Fruit fly (Drosophila melanogaster) whole organism, embryonic: ENCODE data around the gene CG9205.

ENCODE experiments used
- CG10959 ChIP-seq: fragments of 200-800 bp; sonication (Bioruptor generic); IDR thresholded peaks from 2 replicates; pipeline ENCODE4 v1.3.6; 2022; ENCODE audit warnings: missing biosample characterization, missing genetic modification characterization
- CG11560 ChIP-seq: fragments of 200-800 bp; sonication (Bioruptor generic); IDR thresholded peaks from 3 replicates; pipeline ENCODE4 v1.3.6; 2022; ENCODE audit warnings: missing biosample characterization, missing genetic modification characterization
- CG12104 ChIP-seq: fragments of 200-800 bp; sonication (Bioruptor generic); optimal IDR thresholded peaks from 3 replicates; lab custom pipeline; 2016; ENCODE audit warnings: missing biosample characterization, missing genetic modification characterization
- CG12155 ChIP-seq: fragments of 200-800 bp; sonication (Bioruptor generic); optimal IDR thresholded peaks from 3 replicates; lab custom pipeline; 2016; ENCODE audit warnings: missing biosample characterization, missing genetic modification characterization
- CG12219 ChIP-seq: fragments of 200-800 bp; sonication (Bioruptor generic); optimal IDR thresholded peaks from 3 replicates; lab custom pipeline; 2018; ENCODE audit warnings: missing biosample characterization, mild to moderate bottlenecking, missing genetic modification characterization
- CG13123 ChIP-seq: fragments of 200-800 bp; sonication (Bioruptor generic); optimal IDR thresholded peaks from 2 replicates; lab custom pipeline; 2016; ENCODE audit warnings: missing biosample characterization, missing genetic modification characterization
- CG14441 ChIP-seq: fragments of 200-800 bp; sonication (Bioruptor generic); IDR thresholded peaks from 2 replicates; pipeline ENCODE4 v1.3.6; 2022; ENCODE audit warnings: missing biosample characterization, missing genetic modification characterization
- CG15601 ChIP-seq: fragments of 200-800 bp; sonication (Bioruptor generic); optimal IDR thresholded peaks from 3 replicates; lab custom pipeline; 2019; ENCODE audit warnings: missing biosample characterization, mild to moderate bottlenecking, missing genetic modification characterization, moderate library complexity
- CG15696 ChIP-seq: fragments of 200-800 bp; sonication (Bioruptor generic); optimal IDR thresholded peaks from 2 replicates; lab custom pipeline; 2019; ENCODE audit warnings: missing biosample characterization, mild to moderate bottlenecking, missing genetic modification characterization, moderate library complexity
- CG1647 ChIP-seq: fragments of 200-800 bp; sonication (Bioruptor generic); optimal IDR thresholded peaks from 3 replicates; lab custom pipeline; 2016; ENCODE audit warnings: missing biosample characterization, missing genetic modification characterization
- CG16813 ChIP-seq: fragments of 200-800 bp; sonication (Bioruptor generic); IDR thresholded peaks from 3 replicates; pipeline ENCODE4 v1.3.6; 2022; ENCODE audit warnings: missing biosample characterization, missing genetic modification characterization; ENCODE audit not compliant: partially characterized antibody
- CG17385 ChIP-seq: fragments of 200-800 bp; sonication (Bioruptor generic); optimal IDR thresholded peaks from 3 replicates; lab custom pipeline; 2018; ENCODE audit warnings: missing biosample characterization, mild to moderate bottlenecking, missing genetic modification characterization
- CG18262 ChIP-seq: fragments of 200-800 bp; optimal IDR thresholded peaks from 3 replicates; lab custom pipeline; 2019; ENCODE audit warnings: missing biosample characterization, mild to moderate bottlenecking, missing genetic modification characterization, moderate library complexity
- CG18599 ChIP-seq: fragments of 200-800 bp; sonication (Bioruptor generic); optimal IDR thresholded peaks from 3 replicates; lab custom pipeline; 2017; ENCODE audit warnings: missing biosample characterization, missing genetic modification characterization, mild to moderate bottlenecking, moderate library complexity, missing genetic modification reagents
- CG2120 ChIP-seq: fragments of 200-800 bp; sonication (Bioruptor generic); optimal IDR thresholded peaks from 3 replicates; lab custom pipeline; 2016; ENCODE audit warnings: missing biosample characterization, missing genetic modification characterization
- CG30431 ChIP-seq: fragments of 200-800 bp; sonication (Bioruptor generic); optimal IDR thresholded peaks from 2 replicates; lab custom pipeline; 2017; ENCODE audit warnings: missing biosample characterization, missing genetic modification characterization
- CG6689 ChIP-seq: fragments of 200-800 bp; sonication (Bioruptor generic); IDR thresholded peaks from 2 replicates; pipeline ENCODE4 v1.3.6; 2022; ENCODE audit warnings: missing biosample characterization, missing genetic modification characterization
- Dip3 ChIP-seq: fragments of 200-800 bp; sonication (Bioruptor generic); optimal IDR thresholded peaks from 3 replicates; lab custom pipeline; 2016; ENCODE audit warnings: missing biosample characterization, missing genetic modification characterization
- Dll ChIP-seq: fragments of 200-800 bp; sonication (Bioruptor generic); IDR thresholded peaks from 4 replicates; pipeline ENCODE4 v1.3.6; 2022; ENCODE audit warnings: missing biosample characterization, missing genetic modification characterization; ENCODE audit not compliant: partially characterized antibody
- HLH3B ChIP-seq: fragments of 200-800 bp; sonication (Bioruptor generic); IDR thresholded peaks from 2 replicates; pipeline ENCODE4 v1.3.6; 2022; ENCODE audit warnings: missing biosample characterization, missing genetic modification characterization
- Hr3 ChIP-seq: fragments of 200-800 bp; sonication (Bioruptor generic); optimal IDR thresholded peaks from 3 replicates; lab custom pipeline; 2016; ENCODE audit warnings: missing biosample characterization, missing genetic modification characterization
- Hr51 ChIP-seq, 2 experiments: fragments of 200-800 bp; sonication (Bioruptor generic); optimal IDR thresholded peaks; 2 replicates in 1 of 2; 3 replicates in 1 of 2; lab custom pipeline; 2016 to 2018; ENCODE audit warnings: missing biosample characterization in 2 of 2, missing genetic modification characterization in 2 of 2, mild to moderate bottlenecking in 1 of 2, moderate library complexity in 1 of 2
- Kr ChIP-seq: fragments of 200-800 bp; sonication (Bioruptor generic); optimal IDR thresholded peaks from 2 replicates; lab custom pipeline; 2017; ENCODE audit warnings: missing biosample characterization, mild to moderate bottlenecking, missing genetic modification characterization
- Oaz ChIP-seq: fragments of 200-800 bp; sonication (Bioruptor generic); IDR thresholded peaks from 2 replicates; pipeline ENCODE4 v1.3.6; 2022; ENCODE audit warnings: missing biosample characterization, missing genetic modification characterization
- Sry-β ChIP-seq: fragments of 200-800 bp; sonication (Bioruptor generic); optimal IDR thresholded peaks from 2 replicates; lab custom pipeline; 2018; ENCODE audit warnings: missing biosample characterization, mild to moderate bottlenecking, missing genetic modification characterization, moderate library complexity
- Stat92E ChIP-seq, 3 experiments: fragments of >200 bp in 2 of 3; fragments of 200-800 bp in 1 of 3; sonication (Bioruptor generic) in 1 of 3; optimal IDR thresholded peaks; 2 replicates each; lab custom pipeline; 2017 to 2019; ENCODE audit warnings: missing biosample characterization in 3 of 3, missing genetic modification characterization in 3 of 3, mild to moderate bottlenecking in 1 of 3, moderate library complexity in 1 of 3
- YL-1 ChIP-seq: fragments of 200-800 bp; sonication (Bioruptor generic); optimal IDR thresholded peaks from 3 replicates; lab custom pipeline; 2017; ENCODE audit warnings: missing biosample characterization, mild to moderate bottlenecking, missing genetic modification characterization
- ase ChIP-seq: fragments of 200-800 bp; sonication (Bioruptor generic); IDR thresholded peaks from 3 replicates; pipeline ENCODE4 v1.3.6; 2022; ENCODE audit warnings: missing biosample characterization, missing genetic modification characterization
- bcd ChIP-seq: fragments of 200-800 bp; sonication (Bioruptor generic); optimal IDR thresholded peaks from 2 replicates; lab custom pipeline; 2017; ENCODE audit warnings: missing biosample characterization, mild to moderate bottlenecking, missing genetic modification characterization
- cato ChIP-seq: fragments of 200-800 bp; sonication (Bioruptor generic); optimal IDR thresholded peaks from 2 replicates; lab custom pipeline; 2016; ENCODE audit warnings: missing biosample characterization, missing genetic modification characterization, borderline replicate concordance
- crol ChIP-seq: fragments of 200-800 bp; sonication (Bioruptor generic); IDR thresholded peaks from 2 replicates; pipeline ENCODE4 v1.3.6; 2022; ENCODE audit warnings: missing biosample characterization, missing genetic modification characterization
- dan ChIP-seq: fragments of 200-800 bp; sonication (Bioruptor generic); IDR thresholded peaks from 2 replicates; pipeline ENCODE4 v1.3.6; 2022; ENCODE audit warnings: missing biosample characterization, missing genetic modification characterization
- disco-r ChIP-seq: fragments of 200-800 bp; sonication (Bioruptor generic); optimal IDR thresholded peaks from 2 replicates; lab custom pipeline; 2016; ENCODE audit warnings: missing biosample characterization, missing genetic modification characterization
- dm ChIP-seq: fragments of 200-800 bp; sonication (Bioruptor generic); optimal IDR thresholded peaks from 3 replicates; lab custom pipeline; 2016; ENCODE audit warnings: missing biosample characterization, missing genetic modification characterization
- emc ChIP-seq: fragments of 200-800 bp; sonication (Bioruptor generic); optimal IDR thresholded peaks from 2 replicates; lab custom pipeline; 2016; ENCODE audit warnings: missing biosample characterization, missing genetic modification characterization
- grau ChIP-seq: fragments of 200-800 bp; optimal IDR thresholded peaks from 3 replicates; lab custom pipeline; 2019; ENCODE audit warnings: missing biosample characterization, mild to moderate bottlenecking, missing genetic modification characterization, moderate library complexity
- gro ChIP-seq: fragments of 200-800 bp; sonication (Bioruptor generic); optimal IDR thresholded peaks from 2 replicates; lab custom pipeline; 2016; ENCODE audit warnings: missing biosample characterization, missing genetic modification characterization
- lbe ChIP-seq: fragments of 200-800 bp; sonication (Bioruptor generic); optimal IDR thresholded peaks from 2 replicates; lab custom pipeline; 2016; ENCODE audit warnings: missing biosample characterization, mild to moderate bottlenecking, missing genetic modification characterization
- nmo ChIP-seq: fragments of 200-800 bp; sonication (Bioruptor generic); optimal IDR thresholded peaks from 2 replicates; lab custom pipeline; 2018; ENCODE audit warnings: missing biosample characterization, mild to moderate bottlenecking, missing genetic modification characterization, moderate library complexity
- nom ChIP-seq: fragments of 200-800 bp; sonication (Bioruptor generic); optimal IDR thresholded peaks from 2 replicates; lab custom pipeline; 2017; ENCODE audit warnings: missing biosample characterization, missing genetic modification characterization, mild to moderate bottlenecking, moderate library complexity, missing genetic modification reagents
- pan ChIP-seq, 4 experiments: fragments of >200 bp in 3 of 4; fragments of 200-800 bp in 1 of 4; sonication (Bioruptor generic) in 1 of 4; optimal IDR thresholded peaks in 3 of 4; IDR thresholded peaks in 1 of 4; 2 replicates each; pipeline versions ENCODE4 v1.3.6 to Lab custom; 2017 to 2022; ENCODE audit warnings: missing biosample characterization in 2 of 4, missing genetic modification characterization in 2 of 4, mixed read lengths in 1 of 4
- pb ChIP-seq: fragments of 200-800 bp; sonication (Bioruptor generic); optimal IDR thresholded peaks from 3 replicates; lab custom pipeline; 2016; ENCODE audit warnings: missing biosample characterization, missing genetic modification characterization
- prd ChIP-seq, 3 experiments: fragments of >200 bp in 2 of 3; fragments of 200-800 bp in 1 of 3; sonication (Bioruptor generic) in 1 of 3; optimal IDR thresholded peaks in 2 of 3; IDR thresholded peaks in 1 of 3; 2 replicates in 2 of 3; 3 replicates in 1 of 3; pipeline versions ENCODE4 v1.3.6 to Lab custom; 2017 to 2022; ENCODE audit warnings: missing biosample characterization in 1 of 3, missing genetic modification characterization in 1 of 3
- row ChIP-seq: fragments of 200-800 bp; sonication (Bioruptor generic); IDR thresholded peaks from 3 replicates; pipeline ENCODE4 v1.3.6; 2022; ENCODE audit warnings: missing biosample characterization, missing genetic modification characterization
- sob ChIP-seq: fragments of 200-800 bp; sonication (Bioruptor generic); IDR thresholded peaks from 2 replicates; pipeline ENCODE4 v1.3.6; 2022; ENCODE audit warnings: missing biosample characterization, missing genetic modification characterization
- tio ChIP-seq: fragments of 200-800 bp; sonication (Bioruptor generic); optimal IDR thresholded peaks from 2 replicates; lab custom pipeline; 2017; ENCODE audit warnings: missing biosample characterization, missing genetic modification characterization, inconsistent platforms
- vvl ChIP-seq: fragments of 200-800 bp; sonication (Bioruptor generic); IDR thresholded peaks from 2 replicates; pipeline ENCODE4 v1.3.6; 2022; ENCODE audit warnings: missing biosample characterization, missing genetic modification characterization

The CG9205 gene

DNA sequence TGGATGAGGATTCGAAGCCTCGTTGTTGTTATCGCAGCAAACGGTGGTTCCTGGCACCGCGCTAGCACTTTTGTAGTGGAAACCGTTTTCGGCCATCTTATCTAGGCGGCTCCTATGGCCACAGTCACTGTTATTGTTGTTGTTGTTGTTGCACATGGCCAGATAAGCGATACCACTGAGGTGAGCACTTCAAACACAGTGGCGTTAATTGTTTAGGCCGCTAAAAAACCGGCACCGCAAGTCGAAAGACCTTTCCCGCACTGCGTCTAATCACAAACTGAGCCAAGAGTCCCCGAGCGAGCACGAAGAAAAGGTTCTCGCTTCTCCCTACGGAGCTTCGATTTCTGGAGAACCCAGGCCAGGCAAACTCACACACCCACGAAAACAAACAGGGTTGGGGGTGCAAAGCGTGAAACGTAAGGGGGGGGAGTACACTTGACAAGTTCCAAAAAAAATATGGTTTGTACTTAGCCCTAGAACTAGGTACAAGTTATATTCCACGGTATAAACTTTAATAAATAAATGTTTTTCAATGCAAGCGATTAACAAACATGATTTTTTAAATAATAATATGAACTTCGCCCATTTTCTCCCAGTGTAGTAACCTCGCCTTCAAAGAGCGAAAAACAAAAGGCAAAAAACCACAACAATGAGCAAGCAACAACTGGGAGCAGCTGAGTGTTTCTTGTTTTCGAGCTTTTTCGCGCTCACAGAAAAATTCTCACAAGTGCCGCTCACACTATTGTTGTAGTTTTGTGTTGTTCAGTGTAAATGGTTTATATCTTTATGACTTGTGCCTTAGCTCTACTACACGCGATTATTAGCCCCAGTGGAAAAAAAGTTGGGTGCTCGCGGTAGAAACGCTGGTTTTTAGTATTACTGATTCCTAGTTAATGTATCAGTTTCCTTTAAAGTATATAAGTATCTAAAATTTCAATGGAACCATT, 26.7 kb upstream of the CG9205 start (continued):
- peak; percentile 61 for TF ChIP-seq CG12104 (GFP tag; lab: Kevin White, UChicago)
- TF ChIP-seq CG12219 (GFP tag; lab: Kevin White, UChicago): peak; percentile 78
- peak; percentile 91 for TF ChIP-seq HLH3B (GFP tag; lab: Robert Waterston, UW)
- TF ChIP-seq Kr (GFP tag; lab: Kevin White, UChicago): no peak
- TF ChIP-seq disco-r (GFP tag; lab: Kevin White, UChicago): no peak
- peak; percentile 81 for TF ChIP-seq CG12155 (GFP tag; lab: Kevin White, UChicago)
- TF ChIP-seq tio: peak; percentile 76
- TF ChIP-seq CG18262 (tag; lab: Kevin White, UChicago): peak; percentile 76
- no peak for TF ChIP-seq emc (GFP tag; lab: Kevin White, UChicago)
- peak; percentile 81 for TF ChIP-seq vvl (GFP tag; lab: Robert Waterston, UW)
- no peak for TF ChIP-seq Sry-β (GFP tag; lab: Kevin White, UChicago)
- peak; percentile 42 for TF ChIP-seq CG15696 (tag; lab: Kevin White, UChicago)
- TF ChIP-seq cato: peak; percentile 41
- TF ChIP-seq lbe (GFP tag; lab: Kevin White, UChicago): peak; percentile 37
- TF ChIP-seq ase (GFP tag; lab: Robert Waterston, UW): peak; percentile 84
- no peak for TF ChIP-seq CG16813
- TF ChIP-seq pb (GFP tag; lab: Kevin White, UChicago): no peak
- TF ChIP-seq CG13123 (GFP tag; lab: Kevin White, UChicago): peak; percentile 20
- TF ChIP-seq CG11560: peak; percentile 78
- TF ChIP-seq crol (GFP tag; lab: Robert Waterston, UW): peak; percentile 69
- TF ChIP-seq CG30431 (GFP tag; lab: Kevin White, UChicago): peak; percentile 55
- peak; percentile 39 for TF ChIP-seq Dip3 (GFP tag; lab: Kevin White, UChicago)
- peak; percentile 47 for TF ChIP-seq CG1647 (GFP tag; lab: Kevin White, UChicago)
- TF ChIP-seq row (GFP tag; lab: Robert Waterston, UW): peak; percentile 94

DNA sequence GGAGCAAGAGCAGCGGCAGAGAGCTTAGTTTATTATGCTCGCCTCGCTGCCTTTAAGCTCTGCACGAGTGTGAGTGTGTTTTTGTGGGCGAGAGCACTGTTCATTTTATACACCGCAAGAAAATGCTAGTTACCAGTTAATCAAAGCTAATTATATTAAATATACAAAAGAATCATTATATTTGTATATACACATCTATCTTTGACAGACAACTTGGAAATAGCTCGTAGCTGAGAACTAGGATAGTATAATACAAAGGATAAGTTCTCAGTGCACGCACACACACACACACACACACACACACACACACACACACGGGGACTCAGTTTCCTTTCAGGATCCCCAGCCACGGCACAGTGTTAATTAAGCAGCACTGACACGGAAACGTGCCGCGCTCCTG, 23.5 kb upstream of the CG9205 start:
- TF ChIP-seq bcd (GFP tag; lab: Kevin White, UChicago): peak; percentile 21
- peak in 1 of 2 experiments; percentile 14 for TF ChIP-seq Hr51 (GFP tag; optimal IDR thresholded peaks at IDR 0.05; lab: Kevin White, UChicago)
- TF ChIP-seq Dll: no peak
- no peak for TF ChIP-seq nom (GFP tag; lab: Kevin White, UChicago)
- 0 out of 2 replicates have a peak, but pooled peaks have one; percentile 31 for TF ChIP-seq CG6689 (GFP tag; lab: Robert Waterston, UW)
- peak; percentile 20 for TF ChIP-seq grau (tag; lab: Kevin White, UChicago)
- 0 out of 2 replicates have a peak, but pooled peaks have one; percentile 5 for TF ChIP-seq CG14441 (GFP tag; lab: Robert Waterston, UW)
- no peak for TF ChIP-seq dm (GFP tag; lab: Kevin White, UChicago)
- peak; percentile 5 for TF ChIP-seq CG17385
- no peak for TF ChIP-seq Hr3 (GFP tag; lab: Kevin White, UChicago)
- 0 out of 2 replicates have a peak, but pooled peaks have one; percentile 26 for TF ChIP-seq sob (GFP tag; lab: Robert Waterston, UW)
- TF ChIP-seq Stat92E (GFP tag; optimal IDR thresholded peaks at IDR 0.05; lab: Kevin White, UChicago): no peak
- no peak for TF ChIP-seq gro
- TF ChIP-seq CG15601 (tag; lab: Kevin White, UChicago): no peak
- TF ChIP-seq YL-1 (GFP tag; lab: Kevin White, UChicago): no peak
- TF ChIP-seq dan (GFP tag; lab: Robert Waterston, UW): no peak
- TF ChIP-seq prd (optimal IDR thresholded peaks at IDR 0.05; lab: Kevin White, UChicago): no peak
- TF ChIP-seq prd (GFP tag; IDR thresholded peaks at IDR 0.05; lab: Robert Waterston, UW): peak; percentile 25; the same call in 1 of the 3 replicates
- TF ChIP-seq CG2120 (GFP tag; lab: Kevin White, UChicago): peak; percentile 17
- no peak for TF ChIP-seq pan (optimal IDR thresholded peaks at IDR 0.05; lab: Kevin White, UChicago)
- TF ChIP-seq pan (GFP tag; optimal IDR thresholded peaks at IDR 0.05 in 1 of 2, IDR thresholded peaks at IDR 0.05 in 1 of 2): peak in 1 of 2 experiments; percentile 27
- TF ChIP-seq Oaz (GFP tag; lab: Robert Waterston, UW): no peak
- no peak for TF ChIP-seq Sry-β (GFP tag; lab: Kevin White, UChicago)
- TF ChIP-seq CG18599 (GFP tag; lab: Kevin White, UChicago): peak; percentile 73
- peak; percentile 20 for TF ChIP-seq nmo (GFP tag; lab: Kevin White, UChicago)
- TF ChIP-seq CG10959: no peak
